Fruit fly (Drosophila melanogaster): ENCODE results near the gene Mad.
"Not testable (repeated sequence)": the region's sequence is repeated elsewhere in the genome, so short reads cannot be mapped to it uniquely, and the experiment has no call there.

Mad gene

DNA sequence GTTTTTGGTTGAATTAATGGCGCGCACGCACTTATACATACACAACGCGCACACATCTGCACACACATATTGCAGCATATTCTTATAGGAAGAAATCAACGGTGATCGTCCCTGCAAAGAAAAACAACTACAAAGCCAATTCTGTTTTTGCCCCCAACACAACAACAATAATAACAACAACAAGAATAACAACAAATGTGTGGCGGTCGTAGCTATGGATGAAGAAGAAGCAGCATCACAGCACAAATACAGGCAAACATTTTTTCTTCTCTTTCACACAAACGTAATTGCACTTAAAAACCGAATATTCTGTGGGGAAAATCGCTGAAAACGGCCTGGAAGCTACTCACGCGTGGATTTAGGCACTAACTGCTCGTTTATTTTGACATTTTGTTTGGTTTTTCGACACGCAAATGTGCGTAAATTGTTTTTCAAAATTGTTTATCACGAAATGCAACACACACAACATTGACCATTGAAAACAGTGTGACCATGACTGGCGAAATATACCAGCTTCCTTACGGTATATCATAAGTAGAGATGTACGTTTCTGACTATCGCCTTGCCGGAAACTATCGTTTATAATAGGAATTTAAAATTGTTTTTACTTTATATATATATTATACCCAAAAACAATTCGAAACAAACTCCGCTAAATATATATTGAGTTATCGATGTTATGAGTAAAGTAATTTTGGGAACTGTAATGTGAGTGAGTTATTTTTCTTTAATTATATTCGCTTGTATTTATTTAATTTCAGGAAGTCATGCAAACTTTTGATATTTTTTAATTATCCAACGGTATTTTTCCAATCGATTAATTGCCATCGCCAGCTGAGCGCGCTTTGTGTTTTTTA is at the start of gene Mad, which contains the start of gene gkt:
Gene Mad, minus strand, starts transcription at position 500 of the 857 bp plus-strand sequence.
Gene gkt, plus strand, starts transcription at position 807 of the 857 bp plus-strand sequence.
- no peak for TF ChIP-seq noc (tag; optimal IDR thresholded peaks at IDR 0.05)

DNA sequence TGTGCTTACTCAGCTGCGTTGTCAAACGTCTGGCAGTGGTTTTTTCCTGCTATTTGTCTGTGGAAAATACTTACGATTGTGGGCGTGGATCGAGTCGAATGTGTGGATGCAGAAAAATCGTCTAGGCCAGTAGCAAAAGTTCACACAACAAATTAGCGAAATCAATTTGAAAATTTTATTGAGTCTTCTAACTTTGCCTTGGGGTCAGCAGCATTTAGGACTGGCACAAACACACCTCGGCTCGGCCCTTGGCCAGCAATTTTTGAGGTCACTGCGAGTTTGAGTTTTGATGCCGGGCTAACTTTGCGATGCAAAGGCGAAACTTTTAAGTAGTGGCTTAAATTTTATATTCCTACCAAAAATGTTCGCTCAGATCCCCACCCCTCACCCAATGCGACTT is 41.0 kb upstream of the Mad start, which contains the start of gene CG34393:
Gene CG34393, minus strand, starts transcription at position 101 of the 400 bp plus-strand sequence.
- TF ChIP-seq noc (tag; optimal IDR thresholded peaks at IDR 0.05), result no peak

DNA sequence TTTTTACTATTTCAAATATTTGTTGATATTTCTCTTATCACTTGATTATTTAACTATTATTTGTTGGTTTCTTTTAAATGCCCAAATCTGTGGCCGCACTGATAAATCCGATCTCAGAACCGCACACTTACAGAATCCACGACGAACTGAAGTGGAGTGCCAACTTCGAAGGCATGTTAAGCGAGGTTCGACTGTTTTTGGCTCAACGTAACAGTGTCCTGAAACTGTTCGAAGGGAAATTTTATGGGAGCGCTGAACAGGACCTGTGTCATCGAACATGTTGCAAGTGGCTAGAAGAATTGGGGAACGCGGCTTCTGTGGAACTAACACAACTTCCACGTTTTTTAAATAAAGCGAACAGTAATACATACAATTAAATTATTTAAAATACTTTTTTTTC is 40.1 kb upstream of the Mad start:
- TF ChIP-seq noc (tag; optimal IDR thresholded peaks at IDR 0.05), result no peak

DNA sequence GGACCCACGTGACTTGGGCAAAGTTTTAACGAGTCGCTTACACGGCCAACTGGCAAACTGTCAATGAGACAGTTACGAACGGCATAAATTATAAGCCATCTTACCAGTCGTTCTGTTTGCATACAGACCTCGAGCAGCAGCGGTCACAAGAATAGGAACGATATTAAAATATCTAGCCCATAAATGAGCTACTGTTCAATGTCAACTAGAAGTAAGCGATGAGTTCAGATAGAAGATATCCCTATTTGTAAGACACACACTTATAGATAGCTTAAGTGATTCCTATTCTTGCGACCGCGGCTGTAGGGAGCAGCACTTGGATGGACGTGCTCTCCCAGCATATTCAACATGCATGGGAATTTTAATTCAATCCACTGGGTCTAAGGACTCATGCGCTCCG is 29.4 kb upstream of the Mad start:
- no peak for TF ChIP-seq noc (tag; optimal IDR thresholded peaks at IDR 0.05)

DNA sequence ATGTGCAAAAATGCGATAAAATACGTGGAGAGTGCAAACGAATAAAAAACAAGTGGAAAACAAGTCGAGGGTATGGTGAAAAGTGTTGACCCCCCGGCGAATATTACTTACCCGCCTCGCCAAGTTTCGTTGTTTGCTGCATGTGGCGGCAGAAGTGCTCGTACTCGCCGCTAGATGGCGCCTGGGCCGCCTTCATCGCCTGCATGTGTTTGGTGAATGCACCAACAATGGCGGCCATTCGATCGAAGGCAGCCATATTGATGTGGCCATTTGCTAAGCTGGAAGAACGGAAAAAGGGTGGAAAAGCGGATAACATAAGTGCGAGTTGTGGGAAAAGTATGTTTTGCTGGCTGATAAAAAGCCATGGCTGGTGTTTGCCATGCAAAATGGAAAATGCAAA is 23.8 kb upstream of the Mad start:
- no peak for TF ChIP-seq noc (tag; optimal IDR thresholded peaks at IDR 0.05)

DNA sequence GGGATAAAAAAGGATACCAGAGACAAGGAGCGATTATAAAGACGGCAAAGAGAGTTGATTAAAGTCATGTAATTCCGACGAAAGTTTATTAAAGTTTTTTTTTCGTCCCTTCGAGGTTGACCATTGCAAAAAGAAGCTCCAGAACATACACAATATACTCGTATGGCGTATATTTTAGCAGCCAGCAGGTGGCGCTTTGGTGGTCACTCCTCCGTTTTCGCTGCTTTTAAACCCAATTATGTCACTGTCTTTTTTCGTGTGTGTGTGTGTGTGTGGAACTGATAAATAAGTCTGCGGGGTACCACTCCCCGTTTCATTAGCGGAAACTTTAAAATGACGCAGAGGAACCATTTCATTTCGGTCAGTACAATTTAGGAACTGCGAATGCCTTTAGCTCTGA is 20.2 kb upstream of the Mad start:
- no peak for TF ChIP-seq noc (tag; optimal IDR thresholded peaks at IDR 0.05)

DNA sequence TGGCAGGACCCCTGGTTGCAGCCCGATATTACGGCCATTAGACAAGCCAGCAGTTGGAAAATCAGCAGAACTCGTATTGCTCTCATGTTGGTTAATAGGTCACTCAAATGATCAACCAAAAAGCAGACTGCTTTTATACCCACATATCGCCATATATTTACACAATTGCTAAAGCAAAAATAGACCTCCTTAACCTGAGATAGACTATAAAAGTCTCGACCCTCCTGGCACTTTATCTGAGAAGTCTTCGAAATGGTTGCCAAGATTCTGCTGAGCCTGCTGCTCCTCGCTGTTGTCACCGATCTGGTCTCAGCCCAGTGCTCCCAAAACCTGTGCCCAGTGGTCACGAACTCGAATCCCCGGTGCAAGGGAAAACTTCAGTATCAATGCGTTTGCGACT is 14.3 kb upstream of the Mad start, which contains the start of the genes CG31698 and CG15404:
Gene CG31698, minus strand, starts transcription at position 101 of the 400 bp plus-strand sequence.
Gene CG15404, plus strand, starts transcription at position 233 of the 400 bp plus-strand sequence.
- no peak for TF ChIP-seq noc (tag; optimal IDR thresholded peaks at IDR 0.05)

DNA sequence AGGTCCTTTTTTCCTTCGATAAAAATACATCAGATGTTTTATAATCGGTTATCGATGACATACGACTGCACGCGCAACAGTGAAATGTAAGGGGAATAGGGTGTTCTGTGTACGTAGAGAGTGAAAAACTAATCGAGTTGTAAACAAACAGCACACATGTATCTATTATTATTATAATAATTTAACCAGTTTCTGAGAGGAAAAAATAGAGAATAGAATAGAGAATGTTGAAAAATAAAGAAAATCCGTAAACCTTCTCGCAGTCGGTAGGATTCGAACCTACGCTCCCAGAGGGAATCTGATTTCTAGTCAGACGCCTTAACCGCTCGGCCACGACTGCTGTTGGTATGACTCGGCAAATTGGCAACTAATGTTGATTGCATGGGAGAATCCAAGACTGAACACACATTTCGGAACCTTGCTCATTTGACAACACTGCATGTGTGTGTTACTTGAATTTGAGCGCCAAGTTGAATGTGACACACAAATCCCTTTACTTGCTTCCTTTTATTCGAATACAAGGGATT is 13.4 kb upstream of the Mad start:
- no peak for TF ChIP-seq noc (tag; optimal IDR thresholded peaks at IDR 0.05)

DNA sequence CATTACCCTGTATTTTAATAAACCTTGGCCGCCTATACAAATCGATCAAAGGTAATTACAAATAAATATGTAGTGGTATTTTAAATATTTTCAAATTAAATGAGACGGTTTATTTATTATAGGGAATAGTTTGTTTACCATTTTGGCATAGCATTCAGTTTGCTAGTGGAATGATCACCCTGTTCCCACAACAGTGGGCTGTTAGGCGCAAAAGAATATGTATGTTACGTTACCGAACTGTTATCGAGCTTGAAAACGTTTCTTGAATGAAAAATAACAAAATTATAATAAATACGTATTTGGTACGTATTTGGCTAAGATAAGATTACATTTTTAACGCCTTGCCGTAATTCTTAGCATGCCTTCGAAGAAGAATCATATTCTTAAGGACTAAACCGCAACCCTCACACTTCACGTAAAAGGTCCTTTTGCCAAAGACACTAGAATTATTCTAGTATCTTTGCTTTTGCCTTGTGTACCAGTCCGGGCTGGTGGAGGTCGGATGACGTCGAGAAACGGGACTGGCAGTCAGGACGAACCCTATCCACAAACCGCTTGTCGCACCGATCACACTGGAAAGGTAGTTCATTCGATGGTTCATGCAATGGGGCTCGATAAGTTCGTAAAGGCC is 11.6 kb upstream of the Mad start, which contains the start of gene CG44002:
Gene CG44002, minus strand, starts transcription at position 144 of the 631 bp plus-strand sequence.
- no peak for TF ChIP-seq noc (tag; optimal IDR thresholded peaks at IDR 0.05)

DNA sequence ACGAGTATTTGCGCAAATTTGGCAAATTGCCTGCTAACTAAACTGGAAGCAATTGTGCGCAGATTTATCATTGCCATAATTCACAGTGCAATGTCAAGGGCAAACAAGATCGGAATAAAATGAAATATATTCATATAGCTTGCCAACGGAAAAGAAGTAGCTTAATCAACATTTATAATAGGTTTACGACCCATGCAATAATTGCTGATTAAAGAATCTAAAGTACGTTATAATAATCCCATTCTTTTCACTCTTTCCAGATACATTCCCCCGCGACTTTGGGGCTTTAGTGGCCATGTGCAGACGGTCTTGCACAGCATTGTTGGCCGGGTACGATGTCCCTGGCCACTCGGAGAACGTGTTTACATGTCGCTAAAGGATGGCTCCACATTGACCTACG is 7.3 kb upstream of the Mad start:
- no peak for TF ChIP-seq noc (tag; optimal IDR thresholded peaks at IDR 0.05)

DNA sequence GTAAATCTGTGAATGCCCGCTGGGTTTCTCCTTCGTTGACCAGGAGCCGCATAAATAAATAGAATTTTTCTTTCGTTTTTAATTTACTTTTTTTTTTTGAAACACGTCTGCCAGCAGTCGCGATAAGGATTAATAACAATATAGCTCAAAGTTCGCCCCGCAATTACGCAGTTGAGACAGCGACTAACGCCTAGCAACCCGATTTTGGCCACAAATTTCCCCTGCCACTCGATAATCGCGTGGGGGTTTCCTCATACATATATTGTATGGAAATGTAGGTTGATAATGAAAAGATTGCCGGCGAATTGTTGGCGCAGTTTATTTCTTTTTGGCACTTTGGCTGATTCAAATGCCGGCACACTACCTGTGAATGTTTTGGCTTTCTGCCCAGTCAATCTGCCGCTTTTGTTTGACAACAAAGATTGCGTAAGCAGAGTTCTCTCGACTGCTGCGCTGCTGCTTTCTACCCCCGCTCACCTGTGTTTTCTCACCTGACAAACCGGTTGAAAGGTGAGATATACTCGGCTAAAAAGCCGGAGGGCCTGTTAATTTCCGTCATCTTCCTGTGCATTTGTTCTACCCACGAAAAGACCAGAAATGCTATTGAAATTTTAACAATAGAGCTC is 5.7 kb upstream of the Mad start:
- TF ChIP-seq noc (tag; optimal IDR thresholded peaks at IDR 0.05), result no peak

DNA sequence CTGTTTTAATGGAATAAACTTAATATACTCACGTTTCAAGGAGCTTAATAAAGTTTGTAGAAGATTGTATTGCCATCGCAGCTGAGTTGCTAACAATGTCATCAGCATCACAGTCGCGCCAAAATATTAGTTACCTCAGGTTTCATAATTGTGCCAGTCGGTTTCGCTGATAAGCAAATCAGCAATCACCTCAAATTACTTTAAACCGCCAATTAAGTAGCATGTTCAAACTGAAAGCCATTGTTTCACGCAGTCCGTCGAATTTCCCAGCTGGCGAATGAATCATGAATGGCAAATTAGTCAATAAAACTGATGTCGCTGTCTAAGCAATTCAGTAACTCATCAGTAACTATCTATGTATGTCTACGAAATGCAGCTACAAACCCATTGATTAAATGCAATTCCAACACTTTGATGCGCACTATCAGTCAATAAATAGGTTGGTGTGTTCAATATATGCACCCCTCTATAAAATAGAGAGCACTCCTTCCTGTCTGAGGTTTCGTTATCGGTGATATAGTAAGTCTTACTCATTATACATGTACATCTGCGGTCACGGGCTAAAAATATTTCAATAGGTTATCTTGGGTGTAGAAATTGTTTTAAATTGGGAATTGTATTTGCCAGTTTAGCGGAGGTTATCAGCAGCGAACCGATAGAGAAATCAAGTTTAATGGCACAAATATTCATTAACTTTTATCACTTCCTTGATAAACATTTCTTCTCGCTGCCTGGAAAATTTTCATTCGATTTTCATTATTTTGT is 5.0 kb upstream of the Mad start:
- no peak for TF ChIP-seq noc (tag; optimal IDR thresholded peaks at IDR 0.05)

DNA sequence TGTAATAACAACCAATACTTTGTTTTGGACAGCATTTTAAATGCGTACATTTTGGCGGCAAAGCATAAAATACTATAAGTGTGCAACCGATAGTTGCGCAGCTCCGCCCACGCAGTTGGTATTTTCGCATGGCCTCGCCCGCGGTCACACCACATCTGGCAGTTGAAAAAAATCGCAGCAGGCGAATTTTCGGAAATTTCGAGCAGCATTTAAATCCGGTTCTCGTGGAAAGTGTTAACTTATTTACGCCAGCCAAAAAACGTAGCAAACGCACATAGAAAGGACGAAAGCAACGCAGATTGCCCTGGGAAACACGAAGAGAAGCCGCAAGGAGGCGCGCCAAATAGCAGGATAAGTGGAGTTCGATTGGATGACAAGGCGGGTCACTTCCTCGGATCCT is 4.0 kb upstream of the Mad start, which contains the start of gene Hydr2:
Gene Hydr2, plus strand, starts transcription at position 156 of the 400 bp plus-strand sequence.
- TF ChIP-seq noc (tag; optimal IDR thresholded peaks at IDR 0.05), result not testable (repeated sequence)

DNA sequence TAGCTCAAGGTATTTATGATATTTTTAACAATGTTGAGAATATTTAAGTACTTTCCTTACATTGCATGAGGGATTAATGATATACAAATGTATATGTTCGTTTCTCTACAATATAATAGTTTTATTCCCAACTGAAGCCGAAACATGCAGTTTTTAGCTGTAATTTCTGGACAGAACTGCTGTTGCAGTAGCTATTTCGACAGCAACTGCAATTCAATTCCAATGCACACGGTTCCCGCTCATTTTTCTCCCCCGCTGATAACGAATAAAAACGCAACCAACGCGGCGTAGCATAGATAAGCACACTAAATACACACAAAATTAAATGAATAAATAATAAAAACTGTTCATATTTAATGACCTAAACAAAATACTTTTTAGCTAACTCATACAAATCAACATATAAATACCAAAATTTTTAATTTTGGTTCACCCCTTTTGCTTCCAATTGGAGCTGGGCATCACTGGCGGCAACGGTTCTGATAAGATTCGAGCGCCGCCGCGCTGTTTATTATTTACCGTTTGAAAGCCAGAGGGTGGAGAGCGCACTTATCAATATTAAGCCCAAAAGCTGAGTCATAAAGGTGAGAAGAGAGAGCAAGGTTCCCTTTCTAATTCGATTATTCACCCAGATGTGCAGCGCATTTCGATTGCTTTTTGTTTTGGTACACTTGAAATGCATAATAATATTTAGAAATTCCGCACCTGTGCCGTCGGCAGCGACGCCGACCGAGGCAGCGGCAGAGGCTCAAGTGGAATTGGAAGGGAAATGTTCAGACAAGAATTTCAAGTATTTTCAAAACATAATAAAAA is 977 bp downstream of the Mad start:
- TF ChIP-seq noc (tag; optimal IDR thresholded peaks at IDR 0.05), result no peak

Measured in whole organism, larva.